Worm (Caenorhabditis elegans): Measurements from ENCODE around the gene srr-7.
A peak's percentile ranks its signal among the peaks of the same experiment; 100 is the strongest.

The srr-7 gene

ce11 chrV:15127955-15128354 is at the start of gene srr-7:
Gene srr-7 (plus strand): TSS chrV:15128255.
- TF ChIP-seq egl-44 (GFP tag; IDR thresholded peaks at IDR 0.05) (no peak), lin-40 (tag; optimal IDR thresholded peaks at IDR 0.05) (no peak), somi-1 (GFP tag; optimal IDR thresholded peaks at IDR 0.05) (no peak), nfyb-1 (GFP tag; IDR thresholded peaks at IDR 0.05) (no peak), ama-1 (optimal IDR thresholded peaks at IDR 0.05) (no peak), ama-1 (GFP tag; optimal IDR thresholded peaks at IDR 0.05) (no peak), ccch-3 (GFP tag; optimal IDR thresholded peaks at IDR 0.05) (no peak), ceh-40 (GFP tag; IDR thresholded peaks at IDR 0.05) (no peak), hmg-1.2 (GFP tag; IDR thresholded peaks at IDR 0.05) (no peak), aptf-2 (GFP tag; conservative IDR thresholded peaks at IDR 0.05) (no peak), ets-4 (GFP tag; optimal IDR thresholded peaks at IDR 0.05) (no peak), F37B4.10 (GFP tag; IDR thresholded peaks at IDR 0.05) (no peak), akir-1 (GFP tag; optimal IDR thresholded peaks at IDR 0.05) (no peak), attf-6 (GFP tag; IDR thresholded peaks at IDR 0.05) (no peak), lag-1 (GFP tag; IDR thresholded peaks at IDR 0.05) (no peak), F57A8.1 (GFP tag; optimal IDR thresholded peaks at IDR 0.05) (no peak), T26A5.8 (tag; optimal IDR thresholded peaks at IDR 0.05) (no peak), F22D6.2 (tag; optimal IDR thresholded peaks at IDR 0.05) (no peak)

ce11 chrV:15078560-15078959 is 49.5 kb upstream of the srr-7 start:
- TF ChIP-seq T07F8.4 (tag; optimal IDR thresholded peaks at IDR 0.05), result no peak
- no peak for TF ChIP-seq bed-2 (GFP tag; IDR thresholded peaks at IDR 0.05)
- TF ChIP-seq lsl-1 (GFP tag; optimal IDR thresholded peaks at IDR 0.05), result no peak
- no peak for TF ChIP-seq sea-2 (GFP tag; IDR thresholded peaks at IDR 0.05)
- TF ChIP-seq athp-1 (tag; optimal IDR thresholded peaks at IDR 0.05), result no peak
- no peak for TF ChIP-seq nhr-27 (tag; optimal IDR thresholded peaks at IDR 0.05)
- no peak for TF ChIP-seq ceh-27 (GFP tag; optimal IDR thresholded peaks at IDR 0.05)
- TF ChIP-seq zfh-2 (GFP tag; conservative IDR thresholded peaks at IDR 0.05), result no peak
- no peak for TF ChIP-seq nhr-179 (tag; optimal IDR thresholded peaks at IDR 0.05)
- no peak for TF ChIP-seq F37B4.10 (GFP tag; IDR thresholded peaks at IDR 0.05)
- no peak for TF ChIP-seq B0336.3 (GFP tag; IDR thresholded peaks at IDR 0.05)
- no peak for TF ChIP-seq snpc-3.4 (tag; optimal IDR thresholded peaks at IDR 0.05)
- TF ChIP-seq aptf-2 (GFP tag; conservative IDR thresholded peaks at IDR 0.05), result no peak
- no peak for TF ChIP-seq B0019.2 (GFP tag; conservative IDR thresholded peaks at IDR 0.05)
- no peak for TF ChIP-seq lag-1 (GFP tag; IDR thresholded peaks at IDR 0.05)

ce11 chrV:15082291-15082690 is 45.8 kb upstream of the srr-7 start, which contains the start of the genes C01G10.10 and C01G10.9:
Gene C01G10.10 (minus strand): TSS chrV:15082441.
Gene C01G10.9 (plus strand): TSS chrV:15082530.
- no peak for TF ChIP-seq ztf-6 (GFP tag; IDR thresholded peaks at IDR 0.05)
- TF ChIP-seq unc-130 (GFP tag; optimal IDR thresholded peaks at IDR 0.05), result peak; percentile 82
- TF ChIP-seq snpc-3.4 (tag; optimal IDR thresholded peaks at IDR 0.05), result peak; percentile 18
- TF ChIP-seq hlh-26 (GFP tag; conservative IDR thresholded peaks at IDR 0.05), result no peak
- no peak for TF ChIP-seq Y95B8A.8 (GFP tag; IDR thresholded peaks at IDR 0.05)
- TF ChIP-seq cebp-1 (GFP tag; IDR thresholded peaks at IDR 0.05), result no peak
- TF ChIP-seq cebp-1 (tag; optimal IDR thresholded peaks at IDR 0.05), result peak; percentile 31
- TF ChIP-seq Y67H2A.10 (GFP tag; conservative IDR thresholded peaks at IDR 0.05), result no peak
- no peak for TF ChIP-seq madf-8 (GFP tag; conservative IDR thresholded peaks at IDR 0.05)
- TF ChIP-seq zfh-2 (GFP tag; conservative IDR thresholded peaks at IDR 0.05), result no peak
- no peak for TF ChIP-seq efl-1 (GFP tag; optimal IDR thresholded peaks at IDR 0.05)
- peak; percentile 50 for TF ChIP-seq lin-54 (GFP tag; optimal IDR thresholded peaks at IDR 0.05)
- peak; percentile 28 to 34 for TF ChIP-seq rec-8 (tag; optimal IDR thresholded peaks at IDR 0.05)
- TF ChIP-seq rpc-1 (optimal IDR thresholded peaks at IDR 0.05), result no peak
- TF ChIP-seq rpc-1 (tag; optimal IDR thresholded peaks at IDR 0.05), result no peak
- peak; percentile 43; the same call in 1 of the 2 replicates for TF ChIP-seq ceh-100 (GFP tag; IDR thresholded peaks at IDR 0.05)
- TF ChIP-seq F57A8.1 (GFP tag; optimal IDR thresholded peaks at IDR 0.05), result no peak
- TF ChIP-seq ztf-25 (GFP tag; IDR thresholded peaks at IDR 0.05), result no peak
- TF ChIP-seq F39B2.1 (GFP tag; IDR thresholded peaks at IDR 0.05), result no peak
- TF ChIP-seq akir-1 (GFP tag; optimal IDR thresholded peaks at IDR 0.05), result no peak
- peak in 1 of 3 experiments; percentile 30 for TF ChIP-seq lin-35 (GFP tag; optimal IDR thresholded peaks at IDR 0.05)
- no peak for TF ChIP-seq die-1 (tag; optimal IDR thresholded peaks at IDR 0.05)
- no peak for TF ChIP-seq C17E4.6 (GFP tag; IDR thresholded peaks at IDR 0.05)

Data from whole organism, young adult.